Fruit fly (Drosophila melanogaster) whole organism, embryonic: ENCODE data around the gene LpR2.

Source experiments
- Adf1 ChIP-seq: fragments of 200-800 bp; sonication (Bioruptor generic); IDR thresholded peaks from 2 replicates; pipeline ENCODE4 v1.3.6; 2022; ENCODE audit warnings: missing biosample characterization, missing genetic modification characterization
- CG10462 ChIP-seq: fragments of 200-800 bp; sonication (Bioruptor generic); optimal IDR thresholded peaks from 2 replicates; lab custom pipeline; 2016; ENCODE audit warnings: missing biosample characterization, missing genetic modification characterization
- CG11398 ChIP-seq: fragments of 200-800 bp; sonication (Bioruptor generic); optimal IDR thresholded peaks from 2 replicates; lab custom pipeline; 2016; ENCODE audit warnings: missing biosample characterization, missing genetic modification characterization
- CG11504 ChIP-seq: fragments of 200-800 bp; sonication (Bioruptor generic); optimal IDR thresholded peaks from 3 replicates; lab custom pipeline; 2019; ENCODE audit warnings: missing biosample characterization, mild to moderate bottlenecking, missing genetic modification characterization, moderate library complexity
- CG11696 ChIP-seq: fragments of 200-800 bp; sonication (Bioruptor generic); IDR thresholded peaks from 2 replicates; pipeline ENCODE4 v1.3.6; 2022; ENCODE audit warnings: missing biosample characterization, missing genetic modification characterization
- CG12391 ChIP-seq: fragments of 200-800 bp; sonication (Bioruptor generic); optimal IDR thresholded peaks from 3 replicates; lab custom pipeline; 2018; ENCODE audit warnings: missing biosample characterization, mild to moderate bottlenecking, missing genetic modification characterization, moderate library complexity
- CG13287 ChIP-seq: fragments of 200-800 bp; sonication (Bioruptor generic); IDR thresholded peaks from 2 replicates; pipeline ENCODE4 v1.3.6; 2022; ENCODE audit warnings: missing biosample characterization, missing genetic modification characterization; ENCODE audit not compliant: partially characterized antibody
- CG14050 ChIP-seq: fragments of 200-800 bp; sonication (Bioruptor generic); IDR thresholded peaks from 3 replicates; pipeline ENCODE4 v1.3.6; 2022; ENCODE audit warnings: missing biosample characterization, missing genetic modification characterization
- CG16779 ChIP-seq: fragments of 200-800 bp; sonication (Bioruptor generic); IDR thresholded peaks from 2 replicates; pipeline ENCODE4 v1.3.6; 2022; ENCODE audit warnings: missing biosample characterization, missing genetic modification characterization
- CG3995 ChIP-seq: fragments of 200-800 bp; sonication (Bioruptor generic); optimal IDR thresholded peaks from 3 replicates; lab custom pipeline; 2016; ENCODE audit warnings: missing biosample characterization, missing genetic modification characterization
- CG4820 ChIP-seq: fragments of 200-800 bp; sonication (Bioruptor generic); optimal IDR thresholded peaks from 3 replicates; lab custom pipeline; 2016; ENCODE audit warnings: missing biosample characterization, missing genetic modification characterization
- CG6175 ChIP-seq: fragments of 200-800 bp; sonication (Bioruptor generic); IDR thresholded peaks from 3 replicates; pipeline ENCODE4 v1.3.6; 2022; ENCODE audit warnings: missing biosample characterization, missing genetic modification characterization
- CG6272 ChIP-seq: fragments of 200-800 bp; sonication (Bioruptor generic); IDR thresholded peaks from 2 replicates; pipeline ENCODE4 v1.3.6; 2022; ENCODE audit warnings: missing biosample characterization, missing genetic modification characterization
- CG7372 ChIP-seq: fragments of 200-800 bp; sonication (Bioruptor generic); IDR thresholded peaks from 2 replicates; pipeline ENCODE4 v1.3.6; 2022; ENCODE audit warnings: missing biosample characterization, missing genetic modification characterization
- CG7928 ChIP-seq: fragments of 200-800 bp; sonication (Bioruptor generic); optimal IDR thresholded peaks from 2 replicates; lab custom pipeline; 2017; ENCODE audit warnings: missing biosample characterization, mild to moderate bottlenecking, missing genetic modification characterization
- CG7963 ChIP-seq: fragments of 200-800 bp; sonication (Bioruptor generic); IDR thresholded peaks from 3 replicates; pipeline ENCODE4 v1.3.6; 2022; ENCODE audit warnings: missing biosample characterization, missing genetic modification characterization; ENCODE audit not compliant: partially characterized antibody
- CG8359 ChIP-seq: fragments of 200-800 bp; sonication (Bioruptor generic); optimal IDR thresholded peaks from 2 replicates; lab custom pipeline; 2017; ENCODE audit warnings: missing biosample characterization, mild to moderate bottlenecking, missing genetic modification characterization, borderline replicate concordance
- CG9215 ChIP-seq: fragments of 200-800 bp; sonication (Bioruptor generic); IDR thresholded peaks from 2 replicates; pipeline ENCODE4 v1.3.6; 2022; ENCODE audit warnings: missing biosample characterization, missing genetic modification characterization
- Dek ChIP-seq: fragments of 200-800 bp; sonication (Bioruptor generic); optimal IDR thresholded peaks from 3 replicates; lab custom pipeline; 2019; ENCODE audit warnings: missing biosample characterization, mild to moderate bottlenecking, missing genetic modification characterization, moderate library complexity
- Dll ChIP-seq: fragments of 200-800 bp; sonication (Bioruptor generic); IDR thresholded peaks from 4 replicates; pipeline ENCODE4 v1.3.6; 2022; ENCODE audit warnings: missing biosample characterization, missing genetic modification characterization; ENCODE audit not compliant: partially characterized antibody
- Lpt ChIP-seq: fragments of >200 bp; optimal IDR thresholded peaks from 2 replicates; lab custom pipeline; 2018; ENCODE audit warnings: missing biosample characterization, missing genetic modification characterization
- Rfx ChIP-seq: fragments of 200-800 bp; sonication (Bioruptor generic); IDR thresholded peaks from 2 replicates; pipeline ENCODE4 v1.3.6; 2022; ENCODE audit warnings: missing biosample characterization, missing genetic modification characterization
- Scr ChIP-seq: fragments of 200-800 bp; sonication (Bioruptor generic); IDR thresholded peaks from 2 replicates; pipeline ENCODE4 v1.3.6; 2022; ENCODE audit warnings: missing biosample characterization, missing genetic modification characterization; ENCODE audit not compliant: partially characterized antibody
- Six4 ChIP-seq: fragments of 200-800 bp; sonication (Bioruptor generic); optimal IDR thresholded peaks from 2 replicates; lab custom pipeline; 2016; ENCODE audit warnings: missing biosample characterization, missing genetic modification characterization
- Sox100B ChIP-seq: fragments of 200-800 bp; sonication (Bioruptor generic); optimal IDR thresholded peaks from 3 replicates; lab custom pipeline; 2018; ENCODE audit warnings: missing biosample characterization, mild to moderate bottlenecking, missing genetic modification characterization
- Sox102F ChIP-seq: fragments of 200-800 bp; sonication (Bioruptor generic); optimal IDR thresholded peaks from 2 replicates; lab custom pipeline; 2018; ENCODE audit warnings: missing biosample characterization, mild to moderate bottlenecking, missing genetic modification characterization, moderate library complexity
- bab2 ChIP-seq: fragments of 200-800 bp; sonication (Bioruptor generic); optimal IDR thresholded peaks from 2 replicates; lab custom pipeline; 2016; ENCODE audit warnings: missing biosample characterization, missing genetic modification characterization
- bbx ChIP-seq: fragments of 200-800 bp; sonication (Bioruptor generic); IDR thresholded peaks from 2 replicates; pipeline ENCODE4 v1.3.6; 2022; ENCODE audit warnings: missing biosample characterization, missing genetic modification characterization; ENCODE audit not compliant: partially characterized antibody
- br ChIP-seq: fragments of >200 bp; optimal IDR thresholded peaks from 2 replicates; lab custom pipeline; 2017
- bsh ChIP-seq, 2 experiments: fragments of 200-800 bp; sonication (Bioruptor generic); optimal IDR thresholded peaks; 2 replicates each; lab custom pipeline; 2017 to 2018; ENCODE audit warnings: mild to moderate bottlenecking in 2 of 2, missing biosample characterization in 2 of 2, missing genetic modification characterization in 2 of 2, moderate library complexity in 1 of 2
- chinmo ChIP-seq: fragments of 200-800 bp; sonication (Bioruptor generic); IDR thresholded peaks from 4 replicates; pipeline ENCODE4 v1.3.6; 2022; ENCODE audit warnings: missing biosample characterization, missing genetic modification characterization; ENCODE audit not compliant: partially characterized antibody
- ci ChIP-seq: fragments of 200-800 bp; sonication (Bioruptor generic); IDR thresholded peaks from 3 replicates; pipeline ENCODE4 v1.3.6; 2022; ENCODE audit warnings: missing biosample characterization, missing genetic modification characterization
- da ChIP-seq: fragments of 200-800 bp; sonication (Bioruptor generic); optimal IDR thresholded peaks from 2 replicates; lab custom pipeline; 2016; ENCODE audit warnings: missing biosample characterization, missing genetic modification characterization
- dmrt99B ChIP-seq: fragments of 200-800 bp; sonication (Bioruptor generic); optimal IDR thresholded peaks from 2 replicates; lab custom pipeline; 2018; ENCODE audit warnings: missing biosample characterization, mild to moderate bottlenecking, missing genetic modification characterization, moderate library complexity
- dysf ChIP-seq: fragments of 200-800 bp; sonication (Bioruptor generic); IDR thresholded peaks from 3 replicates; pipeline ENCODE4 v1.3.6; 2022; ENCODE audit warnings: missing biosample characterization, missing genetic modification characterization
- ems ChIP-seq: fragments of 200-800 bp; sonication (Bioruptor generic); optimal IDR thresholded peaks from 3 replicates; lab custom pipeline; 2016; ENCODE audit warnings: missing biosample characterization, missing genetic modification characterization
- en ChIP-seq: fragments of 200-800 bp; sonication (Bioruptor generic); optimal IDR thresholded peaks from 2 replicates; lab custom pipeline; 2016; ENCODE audit warnings: missing biosample characterization, missing genetic modification characterization
- gcm ChIP-seq: fragments of 200-800 bp; sonication (Bioruptor generic); optimal IDR thresholded peaks from 2 replicates; lab custom pipeline; 2019; ENCODE audit warnings: missing biosample characterization, mild to moderate bottlenecking, missing genetic modification characterization, moderate library complexity
- gsb ChIP-seq: fragments of 200-800 bp; sonication (Bioruptor generic); IDR thresholded peaks from 2 replicates; pipeline ENCODE4 v1.3.6; 2022; ENCODE audit warnings: missing biosample characterization, missing genetic modification characterization
- h ChIP-seq: fragments of >200 bp; optimal IDR thresholded peaks from 2 replicates; lab custom pipeline; 2017
- hbn ChIP-seq: fragments of 200-800 bp; sonication (Bioruptor generic); IDR thresholded peaks from 2 replicates; pipeline ENCODE4 v1.3.6; 2022; ENCODE audit warnings: missing biosample characterization, missing genetic modification characterization; ENCODE audit not compliant: partially characterized antibody
- insv ChIP-seq, 2 experiments: fragments of 200-800 bp; sonication (Bioruptor generic); optimal IDR thresholded peaks; 3 replicates each; lab custom pipeline; 2016 to 2018; ENCODE audit warnings: missing biosample characterization in 2 of 2, missing genetic modification characterization in 2 of 2
- kni ChIP-seq: fragments of 200-800 bp; sonication (Bioruptor generic); optimal IDR thresholded peaks from 3 replicates; lab custom pipeline; 2017; ENCODE audit warnings: mild to moderate bottlenecking, missing biosample characterization, missing genetic modification reagents, missing genetic modification characterization
- oc ChIP-seq: fragments of 200-800 bp; sonication (Bioruptor generic); optimal IDR thresholded peaks from 2 replicates; lab custom pipeline; 2018; ENCODE audit warnings: missing biosample characterization, mild to moderate bottlenecking, missing genetic modification characterization, moderate library complexity
- p53 ChIP-seq: fragments of 200-800 bp; sonication (Bioruptor generic); optimal IDR thresholded peaks from 2 replicates; lab custom pipeline; 2016; ENCODE audit warnings: missing biosample characterization, missing genetic modification characterization
- pan ChIP-seq, 4 experiments: fragments of >200 bp in 3 of 4; fragments of 200-800 bp in 1 of 4; sonication (Bioruptor generic) in 1 of 4; optimal IDR thresholded peaks in 3 of 4; IDR thresholded peaks in 1 of 4; 2 replicates each; pipeline versions ENCODE4 v1.3.6 to Lab custom; 2017 to 2022; ENCODE audit warnings: missing biosample characterization in 2 of 4, missing genetic modification characterization in 2 of 4, mixed read lengths in 1 of 4
- pnt ChIP-seq: fragments of 200-800 bp; sonication (Bioruptor generic); optimal IDR thresholded peaks from 3 replicates; lab custom pipeline; 2016; ENCODE audit warnings: missing biosample characterization, missing genetic modification characterization
- seq ChIP-seq: fragments of 200-800 bp; sonication (Bioruptor generic); IDR thresholded peaks from 2 replicates; pipeline ENCODE4 v1.3.6; 2022; ENCODE audit warnings: missing biosample characterization, missing genetic modification characterization
- tgo ChIP-seq: fragments of 200-800 bp; sonication (Bioruptor generic); IDR thresholded peaks from 3 replicates; pipeline ENCODE4 v1.3.6; 2022; ENCODE audit warnings: missing biosample characterization, missing genetic modification characterization
- wek ChIP-seq: fragments of 200-800 bp; sonication (Bioruptor generic); optimal IDR thresholded peaks from 3 replicates; lab custom pipeline; 2018; ENCODE audit warnings: missing biosample characterization, mild to moderate bottlenecking, missing genetic modification characterization, moderate library complexity

The LpR2 gene

DNA sequence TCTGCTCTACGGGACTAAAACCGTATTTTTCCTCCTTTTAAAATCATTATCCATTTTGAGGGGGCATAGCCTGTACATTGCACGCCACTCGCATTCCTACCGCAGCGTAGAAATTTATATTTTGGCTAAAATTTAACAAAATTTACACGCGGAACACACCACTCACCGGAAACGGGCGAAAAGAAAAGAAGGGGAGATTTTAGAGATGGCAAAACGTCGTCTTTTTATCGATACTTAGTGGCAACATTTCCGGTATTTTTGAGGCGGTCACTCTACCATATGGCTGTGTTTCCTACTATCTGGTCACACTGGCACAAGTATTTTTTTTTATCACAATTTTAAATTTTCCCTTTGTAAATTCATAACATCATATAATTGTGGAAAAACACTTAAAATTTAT, 55.4 kb downstream of the LpR2 start, which contains the start of gene RpL27 (continued):
- TF ChIP-seq Dek (tag; lab: Kevin White, UChicago), result peak; percentile 68
- no peak for TF ChIP-seq Lpt
- peak; percentile 70 for TF ChIP-seq Dll (GFP tag; lab: Robert Waterston, UW)
- peak; percentile 65 for TF ChIP-seq CG3995 (GFP tag; lab: Kevin White, UChicago)
- TF ChIP-seq br, result no peak
- TF ChIP-seq gsb (GFP tag; lab: Robert Waterston, UW), result 0 out of 2 replicates have a peak, but pooled peaks have one; percentile 41
- TF ChIP-seq p53 (GFP tag; lab: Kevin White, UChicago), result peak; percentile 79
- peak; percentile 51; the same call in 1 of the 2 replicates for TF ChIP-seq seq (GFP tag; lab: Robert Waterston, UW)
- peak; percentile 73 for TF ChIP-seq CG14050 (GFP tag; lab: Robert Waterston, UW)
- TF ChIP-seq bbx (GFP tag; lab: Robert Waterston, UW), result peak; percentile 80
- TF ChIP-seq insv (GFP tag; optimal IDR thresholded peaks at IDR 0.05; lab: Kevin White, UChicago), result peak in 1 of 2 experiments; percentile 67
- TF ChIP-seq da (GFP tag; lab: Kevin White, UChicago), result peak; percentile 30
- 0 out of 2 replicates have a peak, but pooled peaks have one; percentile 60 for TF ChIP-seq CG16779 (GFP tag; lab: Robert Waterston, UW)
- TF ChIP-seq gcm (GFP tag; lab: Kevin White, UChicago), result peak; percentile 75
- peak; percentile 54 for TF ChIP-seq CG4820 (GFP tag; lab: Kevin White, UChicago)
- no peak for TF ChIP-seq chinmo (GFP tag; lab: Robert Waterston, UW)
- peak; percentile 72; the same call in 2 of the 3 replicates for TF ChIP-seq dysf (GFP tag; lab: Robert Waterston, UW)
- peak; percentile 59 for TF ChIP-seq Six4 (GFP tag; lab: Kevin White, UChicago)
- peak; percentile 55; the same call in 1 of the 2 replicates for TF ChIP-seq Adf1
- peak; percentile 77 for TF ChIP-seq ems
- TF ChIP-seq Scr (GFP tag; lab: Robert Waterston, UW), result peak; percentile 77
- peak; percentile 53 for TF ChIP-seq kni (GFP tag; lab: Kevin White, UChicago)
- TF ChIP-seq h, result no peak
- peak; percentile 57 for TF ChIP-seq CG11398
- peak; percentile 76 for TF ChIP-seq CG12391 (tag; lab: Kevin White, UChicago)
- peak; percentile 61 for TF ChIP-seq CG7928
- no peak for TF ChIP-seq Sox102F (GFP tag; lab: Kevin White, UChicago)
- TF ChIP-seq CG7372 (GFP tag; lab: Robert Waterston, UW), result peak; percentile 76
- TF ChIP-seq oc (tag; lab: Kevin White, UChicago), result no peak
- peak; percentile 37 to 67 for TF ChIP-seq bsh (GFP tag; optimal IDR thresholded peaks at IDR 0.05; lab: Kevin White, UChicago)
- peak; percentile 64 for TF ChIP-seq hbn
- 0 out of 2 replicates have a peak, but pooled peaks have one; percentile 40 for TF ChIP-seq CG9215
- TF ChIP-seq Sox100B (GFP tag; lab: Kevin White, UChicago), result peak; percentile 78
- peak; percentile 64 for TF ChIP-seq dmrt99B (tag; lab: Kevin White, UChicago)
- TF ChIP-seq en, result peak; percentile 70
- TF ChIP-seq CG6272 (GFP tag; lab: Robert Waterston, UW), result peak; percentile 30
- TF ChIP-seq pnt (GFP tag; lab: Kevin White, UChicago), result no peak
- no peak for TF ChIP-seq pan (optimal IDR thresholded peaks at IDR 0.05; lab: Kevin White, UChicago)
- peak in 1 of 2 experiments; percentile 74 for TF ChIP-seq pan (GFP tag; optimal IDR thresholded peaks at IDR 0.05 in 1 of 2, IDR thresholded peaks at IDR 0.05 in 1 of 2)
- peak; percentile 54; the same call in 2 of the 3 replicates for TF ChIP-seq tgo (GFP tag; lab: Robert Waterston, UW)
- peak; percentile 75 for TF ChIP-seq CG8359 (GFP tag; lab: Kevin White, UChicago)
- peak; percentile 95 for TF ChIP-seq ci (GFP tag; lab: Robert Waterston, UW)
- peak; percentile 66; the same call in 2 of the 3 replicates for TF ChIP-seq CG6175 (GFP tag; lab: Robert Waterston, UW)
- peak; percentile 83 for TF ChIP-seq CG13287 (GFP tag; lab: Robert Waterston, UW)
- TF ChIP-seq Rfx (GFP tag; lab: Robert Waterston, UW), result peak; percentile 91
- no peak for TF ChIP-seq CG7963 (GFP tag; lab: Robert Waterston, UW)
- TF ChIP-seq CG10462 (GFP tag; lab: Kevin White, UChicago), result peak; percentile 9
- TF ChIP-seq bab2, result peak; percentile 47
- TF ChIP-seq wek, result peak; percentile 81
- 0 out of 2 replicates have a peak, but pooled peaks have one; percentile 41 for TF ChIP-seq CG11696 (GFP tag; lab: Robert Waterston, UW)
- peak; percentile 78 for TF ChIP-seq CG11504 (tag; lab: Kevin White, UChicago)
